Worm (Caenorhabditis elegans): ENCODE measurements around the gene his-69.
A peak's percentile ranks its signal among the peaks of the same experiment; 100 is the strongest.

ce11 chrIII:4010168-4010567 lies 48.4 kb downstream of the his-69 start:
- TF ChIP-seq ama-1 (optimal IDR thresholded peaks at IDR 0.05), result no peak
- peak in 1 of 2 experiments; percentile 6 for TF ChIP-seq lsy-2 (tag; optimal IDR thresholded peaks at IDR 0.05)
- no peak for TF ChIP-seq ztf-11 (tag; optimal IDR thresholded peaks at IDR 0.05)
- no peak for TF ChIP-seq nhr-11 (tag; optimal IDR thresholded peaks at IDR 0.05)
- TF ChIP-seq mab-9 (GFP tag; IDR thresholded peaks at IDR 0.05), result no peak
- no peak for TF ChIP-seq irx-1 (tag; optimal IDR thresholded peaks at IDR 0.05)
- TF ChIP-seq efl-3 (GFP tag; optimal IDR thresholded peaks at IDR 0.05), result no peak
- no peak for TF ChIP-seq isw-1 (GFP tag; IDR thresholded peaks at IDR 0.05)
- no peak for TF ChIP-seq snpc-4 (tag; optimal IDR thresholded peaks at IDR 0.05)
- TF ChIP-seq lin-35 (GFP tag; optimal IDR thresholded peaks at IDR 0.05), result peak in 1 of 2 experiments; percentile 5
- TF ChIP-seq skn-1 (tag; optimal IDR thresholded peaks at IDR 0.05), result no peak
